Worm (Caenorhabditis elegans): ENCODE results near the gene ivd-1.

Gene ivd-1

DNA sequence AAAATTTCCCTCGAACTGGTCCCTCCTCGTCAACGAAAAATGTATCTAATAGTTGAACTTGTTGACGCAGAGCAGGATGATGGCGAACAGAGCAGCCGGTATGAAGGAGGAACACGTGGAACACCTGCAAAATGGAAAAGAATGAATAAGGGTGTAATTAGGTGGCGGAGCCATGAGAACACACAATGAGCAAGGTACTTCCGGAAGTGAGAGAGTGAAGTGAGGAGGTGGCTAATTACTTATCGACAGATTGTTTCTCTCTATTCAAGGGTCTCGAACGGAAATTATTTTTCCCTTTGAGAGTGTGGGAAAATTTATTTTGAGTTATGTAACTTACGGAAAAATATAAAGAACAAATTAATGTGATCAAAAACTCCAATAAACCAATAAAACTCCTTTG is 4.8 kb upstream of the ivd-1 start:
- TF ChIP-seq lin-32 (GFP tag; optimal IDR thresholded peaks at IDR 0.05) = peak; percentile 30
- TF ChIP-seq M03D4.4 (tag; optimal IDR thresholded peaks at IDR 0.05) = no peak
- TF ChIP-seq ceh-43 (GFP tag; optimal IDR thresholded peaks at IDR 0.05) = peak; percentile 55
- no peak for TF ChIP-seq cnd-1 (tag; optimal IDR thresholded peaks at IDR 0.05)
- TF ChIP-seq zip-8 (tag; optimal IDR thresholded peaks at IDR 0.05) = no peak
- peak; percentile 37 for TF ChIP-seq sptf-1 (tag; optimal IDR thresholded peaks at IDR 0.05)
- no peak for TF ChIP-seq elt-3 (tag; optimal IDR thresholded peaks at IDR 0.05)
- TF ChIP-seq unc-39 (tag; optimal IDR thresholded peaks at IDR 0.05) = no peak
- peak; percentile 45 for TF ChIP-seq mls-2 (tag; optimal IDR thresholded peaks at IDR 0.05)
- no peak for TF ChIP-seq nhr-28 (tag; optimal IDR thresholded peaks at IDR 0.05)

DNA sequence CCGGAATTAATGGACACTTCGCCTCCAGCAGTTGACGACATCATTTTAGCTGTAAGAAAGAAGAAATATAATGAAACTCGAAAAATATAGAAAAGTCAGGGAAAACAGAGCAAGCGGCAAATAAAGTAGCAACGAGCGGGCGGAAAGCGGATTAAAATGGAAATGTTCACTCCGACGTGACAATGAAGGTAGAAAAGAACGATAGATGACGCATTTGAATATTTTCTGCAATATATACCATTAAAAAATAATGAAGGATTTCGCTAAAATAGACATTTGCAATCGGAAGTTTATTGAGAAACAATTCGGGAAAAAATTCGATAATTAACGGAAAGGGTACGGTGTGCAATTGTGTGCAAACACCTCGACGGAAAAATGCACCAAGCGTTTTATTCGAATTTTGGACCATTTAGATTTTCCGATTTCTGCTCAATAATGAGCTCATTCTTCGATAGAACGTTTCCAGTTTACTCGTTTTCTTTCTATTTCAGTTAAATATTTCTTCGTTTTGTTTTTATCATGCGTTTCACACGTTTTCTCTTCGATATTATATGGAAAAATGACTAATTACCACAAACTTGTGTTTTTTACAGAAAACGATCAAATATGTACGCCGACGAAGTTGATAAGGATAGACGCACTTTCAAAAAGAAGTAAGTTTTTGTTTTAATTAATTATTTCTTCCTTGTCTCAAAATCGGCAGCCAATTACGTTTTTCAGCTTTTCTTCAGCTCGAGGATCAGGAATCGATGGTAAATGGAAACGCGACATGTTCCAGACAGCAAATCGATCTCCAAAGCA is 2.5 kb upstream of the ivd-1 start, which contains the start of the genes snpn-1 and C02B10.4:
TSS of gene snpn-1 (minus strand) at position 51 of the 801 bp plus-strand sequence.
TSS of gene C02B10.4 (plus strand) at position 594 of the 801 bp plus-strand sequence.
- TF ChIP-seq flh-1 (GFP tag; optimal IDR thresholded peaks at IDR 0.05) = no peak
- TF ChIP-seq ztf-11 (tag; optimal IDR thresholded peaks at IDR 0.05) = peak; percentile 27
- TF ChIP-seq ceh-43 (GFP tag; optimal IDR thresholded peaks at IDR 0.05) = peak; percentile 52
- TF ChIP-seq ceh-39 (tag; optimal IDR thresholded peaks at IDR 0.05) = peak; percentile 59
- no peak for TF ChIP-seq cnd-1 (tag; optimal IDR thresholded peaks at IDR 0.05)
- TF ChIP-seq lin-13 (tag; optimal IDR thresholded peaks at IDR 0.05) = no peak
- TF ChIP-seq zip-8 (tag; optimal IDR thresholded peaks at IDR 0.05) = no peak
- no peak for TF ChIP-seq unc-39 (tag; optimal IDR thresholded peaks at IDR 0.05)
- TF ChIP-seq pha-4 (tag; optimal IDR thresholded peaks at IDR 0.05) = peak; percentile 1
- TF ChIP-seq ces-1 (GFP tag; optimal IDR thresholded peaks at IDR 0.05) = peak; percentile 92
- no peak for TF ChIP-seq elt-3 (tag; optimal IDR thresholded peaks at IDR 0.05)
- TF ChIP-seq lsy-2 (tag; optimal IDR thresholded peaks at IDR 0.05) = peak; percentile 97

DNA sequence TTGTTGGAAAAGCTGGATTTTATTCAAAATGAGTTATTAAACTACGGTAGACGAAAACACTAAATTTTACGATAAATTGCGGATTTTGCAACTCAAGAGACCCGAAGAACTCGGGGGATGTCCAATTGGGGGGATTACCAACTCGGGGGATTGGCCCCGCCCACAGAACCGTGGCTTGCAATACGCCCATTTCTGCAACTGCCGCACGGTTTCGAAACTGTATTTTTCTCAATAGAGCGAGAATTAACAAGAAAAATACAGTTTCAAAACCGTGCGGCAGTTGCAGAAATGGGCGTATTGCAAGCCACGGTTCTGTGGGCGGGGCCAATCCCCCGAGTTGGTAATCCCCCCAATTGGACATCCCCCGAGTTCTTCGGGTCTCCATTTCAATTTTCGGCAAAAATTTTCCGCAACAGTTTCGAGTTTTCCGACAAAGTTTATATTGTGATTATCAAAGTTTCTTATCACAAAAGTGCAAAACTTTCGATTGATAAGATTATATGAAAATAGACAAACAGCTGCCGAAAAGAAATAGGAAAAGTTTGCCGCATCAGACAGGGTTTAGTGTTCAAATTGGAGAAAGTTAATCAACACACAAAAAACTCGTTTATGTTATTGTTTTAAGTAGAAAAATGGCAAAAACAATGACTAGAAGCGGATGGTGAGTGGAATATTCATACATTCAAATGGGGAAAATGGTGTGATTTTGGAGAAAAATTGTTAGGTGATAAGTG is 1.3 kb upstream of the ivd-1 start:
- TF ChIP-seq lsy-2 (tag; optimal IDR thresholded peaks at IDR 0.05) (peak; percentile 76), ces-1 (GFP tag; optimal IDR thresholded peaks at IDR 0.05) (peak; percentile 12)

DNA sequence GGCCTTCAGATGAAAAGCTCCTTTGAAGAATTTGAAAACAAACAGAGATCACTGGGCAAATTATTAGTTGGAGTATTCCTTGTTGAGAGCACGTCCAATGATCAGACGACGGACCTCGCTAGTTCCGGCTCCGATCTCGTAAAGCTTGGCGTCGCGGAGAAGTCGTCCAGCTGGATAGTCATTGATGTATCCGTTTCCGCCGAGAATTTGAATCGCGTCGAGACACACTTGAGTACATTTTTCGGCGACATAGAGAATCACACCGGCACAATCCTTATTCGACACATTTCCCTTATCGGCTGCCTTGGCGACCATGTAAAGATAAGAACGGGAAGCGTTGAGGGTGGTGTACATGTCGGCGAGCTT is 1.7 kb downstream of the ivd-1 start:
- TF ChIP-seq nhr-237 (tag; optimal IDR thresholded peaks at IDR 0.05) (no peak), zip-8 (tag; optimal IDR thresholded peaks at IDR 0.05) (no peak), unc-120 (tag; optimal IDR thresholded peaks at IDR 0.05; ENCODE audit: poor library complexity, severe bottlenecking) (no peak), elt-3 (tag; optimal IDR thresholded peaks at IDR 0.05) (no peak), unc-39 (tag; optimal IDR thresholded peaks at IDR 0.05) (no peak), bed-3 (GFP tag; optimal IDR thresholded peaks at IDR 0.05) (no peak), nhr-28 (tag; optimal IDR thresholded peaks at IDR 0.05) (no peak), blmp-1 (tag; optimal IDR thresholded peaks at IDR 0.05) (no peak), M03D4.4 (tag; optimal IDR thresholded peaks at IDR 0.05) (no peak), ces-1 (GFP tag; optimal IDR thresholded peaks at IDR 0.05) (no peak), nhr-12 (tag; optimal IDR thresholded peaks at IDR 0.05) (no peak), sptf-1 (tag; optimal IDR thresholded peaks at IDR 0.05) (no peak), nhr-76 (tag; optimal IDR thresholded peaks at IDR 0.05) (no peak), lsy-2 (tag; optimal IDR thresholded peaks at IDR 0.05) (no peak), ceh-83 (GFP tag; optimal IDR thresholded peaks at IDR 0.05) (no peak), lin-32 (GFP tag; optimal IDR thresholded peaks at IDR 0.05) (no peak)

ce11 chrIV:5086243-5086960 is 2.3 kb downstream of the ivd-1 start:
- TF ChIP-seq sem-2 (GFP tag; optimal IDR thresholded peaks at IDR 0.05) (no peak), unc-120 (tag; optimal IDR thresholded peaks at IDR 0.05; ENCODE audit: poor library complexity, severe bottlenecking) (no peak), ztf-11 (tag; optimal IDR thresholded peaks at IDR 0.05) (no peak), elt-1 (tag; optimal IDR thresholded peaks at IDR 0.05; ENCODE audit: borderline replicate concordance, insufficient read depth) (no peak), lsy-2 (tag; optimal IDR thresholded peaks at IDR 0.05) (no peak), ceh-43 (GFP tag; optimal IDR thresholded peaks at IDR 0.05) (no peak), ham-2 (GFP tag; optimal IDR thresholded peaks at IDR 0.05) (no peak), nhr-2 (tag; optimal IDR thresholded peaks at IDR 0.05) (no peak), lin-32 (GFP tag; optimal IDR thresholded peaks at IDR 0.05) (no peak), sptf-1 (tag; optimal IDR thresholded peaks at IDR 0.05) (no peak)

Data from whole organism, mixed stage, embryonic.